Worm (Caenorhabditis elegans): ENCODE data around the gene C09B8.8.

Gene C09B8.8

DNA sequence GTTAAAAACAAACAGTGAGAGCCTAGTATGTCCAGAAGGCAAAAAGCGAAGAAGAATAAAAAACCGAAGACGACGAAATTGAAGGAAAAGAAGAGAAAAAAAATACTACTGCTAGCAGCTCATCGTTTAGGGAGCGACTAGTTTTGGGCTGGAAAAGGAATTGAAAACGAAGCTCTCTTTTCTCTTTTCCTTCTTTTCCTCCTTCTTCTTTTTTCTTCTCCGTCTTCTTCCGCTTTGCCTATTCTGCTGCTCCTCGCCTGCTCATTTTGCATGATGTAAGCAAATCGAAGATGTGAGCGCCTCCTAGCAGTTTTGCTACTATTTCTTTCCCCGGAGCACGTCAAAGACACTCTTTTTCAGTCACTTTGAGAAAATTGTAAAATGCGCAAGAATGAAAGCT lies 33.6 kb upstream of the C09B8.8 start:
- peak; percentile 6 for TF ChIP-seq hmg-11 (tag; optimal IDR thresholded peaks at IDR 0.05)
- TF ChIP-seq ceh-16 (tag; optimal IDR thresholded peaks at IDR 0.05), result no peak
- peak; percentile 29 for TF ChIP-seq nfya-1 (tag; optimal IDR thresholded peaks at IDR 0.05; ENCODE audit: insufficient read depth)
- TF ChIP-seq lin-39 (tag; optimal IDR thresholded peaks at IDR 0.05), result peak; percentile 23
- peak; percentile 46 for TF ChIP-seq fkh-10 (GFP tag; optimal IDR thresholded peaks at IDR 0.05)

DNA sequence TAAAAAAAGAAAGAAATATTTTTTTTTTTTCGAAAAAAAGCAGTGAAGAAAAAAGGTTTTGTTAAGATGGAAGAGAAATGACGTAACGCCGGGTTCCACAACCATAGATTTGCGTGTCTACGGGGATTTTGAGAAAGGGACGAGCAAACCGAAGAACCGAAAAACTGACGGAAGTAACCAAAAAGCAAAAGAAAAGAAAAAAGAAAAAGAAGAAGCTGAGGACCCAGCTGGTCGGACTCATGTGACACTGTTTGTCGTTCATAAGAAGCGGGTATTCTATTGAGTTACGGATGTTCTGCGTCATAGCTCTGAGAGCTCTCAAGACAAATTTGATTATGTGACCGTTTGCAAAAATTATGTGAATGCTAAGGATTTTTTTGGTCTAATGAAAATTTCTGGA lies 32.5 kb upstream of the C09B8.8 start:
- TF ChIP-seq unc-62 (GFP tag; optimal IDR thresholded peaks at IDR 0.05), result peak; percentile 41
- TF ChIP-seq lin-39 (tag; optimal IDR thresholded peaks at IDR 0.05), result peak; percentile 68
- TF ChIP-seq mdl-1 (tag; optimal IDR thresholded peaks at IDR 0.05), result no peak
- peak; percentile 47 for TF ChIP-seq nfya-1 (tag; optimal IDR thresholded peaks at IDR 0.05; ENCODE audit: insufficient read depth)
- TF ChIP-seq daf-12 (tag; optimal IDR thresholded peaks at IDR 0.05), result no peak
- no peak for TF ChIP-seq ama-1 (optimal IDR thresholded peaks at IDR 0.05)
- TF ChIP-seq ceh-16 (tag; optimal IDR thresholded peaks at IDR 0.05), result no peak

DNA sequence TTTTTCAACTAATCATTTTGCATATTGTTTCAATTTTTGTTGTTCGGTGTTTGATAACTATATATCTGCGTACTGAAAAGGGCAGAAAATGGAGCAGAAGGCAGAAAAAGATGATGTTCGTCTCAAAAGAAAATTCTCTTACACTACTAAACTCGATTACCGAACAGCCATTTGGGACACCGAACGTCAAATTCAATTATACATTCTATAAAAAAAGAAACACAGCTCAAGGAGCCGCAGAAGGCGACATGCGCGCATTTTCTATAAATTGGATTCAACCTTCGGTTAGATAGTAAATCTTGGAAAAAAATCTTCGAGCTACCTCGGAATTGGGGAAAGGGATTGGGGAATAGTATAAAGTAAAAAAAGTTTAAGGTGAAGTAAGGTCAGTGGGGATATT lies 32.0 kb upstream of the C09B8.8 start:
- TF ChIP-seq fkh-10 (GFP tag; optimal IDR thresholded peaks at IDR 0.05), result peak; percentile 83
- TF ChIP-seq nhr-23 (tag; optimal IDR thresholded peaks at IDR 0.05), result no peak
- peak; percentile 12 for TF ChIP-seq nfya-1 (tag; optimal IDR thresholded peaks at IDR 0.05; ENCODE audit: insufficient read depth)

DNA sequence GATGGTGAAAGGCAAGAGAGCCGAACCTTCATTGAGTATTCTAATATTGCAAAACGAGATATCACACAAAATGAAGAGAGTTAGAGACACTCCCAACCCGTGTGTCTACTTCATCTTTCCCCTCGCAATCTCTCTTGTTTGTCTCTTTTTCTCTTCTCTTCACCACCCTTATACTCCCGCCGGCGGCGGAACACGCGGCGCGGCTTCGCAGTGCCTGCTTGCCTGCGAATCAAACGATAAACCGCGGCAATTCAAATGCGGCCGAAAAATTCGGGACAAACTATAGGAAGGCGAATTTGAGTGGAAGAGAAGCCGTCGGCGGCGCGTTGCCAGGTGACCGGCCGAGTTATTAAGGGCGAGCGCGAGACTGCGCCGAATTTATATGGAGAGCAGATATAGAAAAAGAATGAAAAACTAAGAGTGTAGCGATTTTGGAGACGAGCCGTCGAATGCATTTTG lies 30.7 kb upstream of the C09B8.8 start, which contains the start of gene klp-13:
klp-13 (plus strand) TSS at position 409 of the 459 bp plus-strand sequence.
- peak; percentile 76 for TF ChIP-seq ceh-82 (tag; optimal IDR thresholded peaks at IDR 0.05)
- TF ChIP-seq tbx-2 (tag; optimal IDR thresholded peaks at IDR 0.05), result peak; percentile 63
- no peak for TF ChIP-seq mml-1 (tag; optimal IDR thresholded peaks at IDR 0.05)
- TF ChIP-seq lsy-12 (tag; optimal IDR thresholded peaks at IDR 0.05), result peak; percentile 67
- TF ChIP-seq nhr-25 (tag; optimal IDR thresholded peaks at IDR 0.05), result peak; percentile 65
- peak; percentile 70 for TF ChIP-seq R02D3.7 (tag; optimal IDR thresholded peaks at IDR 0.05)
- TF ChIP-seq hmg-11 (tag; optimal IDR thresholded peaks at IDR 0.05), result peak; percentile 97
- peak; percentile 42 for TF ChIP-seq mdl-1 (tag; optimal IDR thresholded peaks at IDR 0.05)
- peak; percentile 81 for TF ChIP-seq unc-62 (GFP tag; optimal IDR thresholded peaks at IDR 0.05)
- TF ChIP-seq pha-4 (tag; optimal IDR thresholded peaks at IDR 0.05), result peak; percentile 93
- peak; percentile 15 for TF ChIP-seq elt-1 (tag; optimal IDR thresholded peaks at IDR 0.05)
- TF ChIP-seq pqm-1 (tag; optimal IDR thresholded peaks at IDR 0.05), result peak; percentile 11
- peak; percentile 88 for TF ChIP-seq skn-1 (tag; optimal IDR thresholded peaks at IDR 0.05)
- TF ChIP-seq nfya-1 (tag; optimal IDR thresholded peaks at IDR 0.05; ENCODE audit: insufficient read depth), result peak; percentile 95
- TF ChIP-seq zag-1 (tag; optimal IDR thresholded peaks at IDR 0.05), result peak; percentile 49
- no peak for TF ChIP-seq fkh-2 (tag; optimal IDR thresholded peaks at IDR 0.05)
- peak; percentile 74 for TF ChIP-seq nhr-23 (tag; optimal IDR thresholded peaks at IDR 0.05)
- TF ChIP-seq snpc-4 (tag; optimal IDR thresholded peaks at IDR 0.05), result peak; percentile 61
- no peak for TF ChIP-seq ceh-9 (tag; optimal IDR thresholded peaks at IDR 0.05)
- no peak for TF ChIP-seq eor-1 (tag; optimal IDR thresholded peaks at IDR 0.05)
- peak; percentile 79 for TF ChIP-seq egl-5 (tag; optimal IDR thresholded peaks at IDR 0.05)
- TF ChIP-seq elt-2 (tag; optimal IDR thresholded peaks at IDR 0.05), result peak; percentile 75
- TF ChIP-seq ceh-28 (tag; optimal IDR thresholded peaks at IDR 0.05), result peak; percentile 60
- peak; percentile 56 for TF ChIP-seq fkh-10 (GFP tag; optimal IDR thresholded peaks at IDR 0.05)
- TF ChIP-seq ztf-4 (tag; optimal IDR thresholded peaks at IDR 0.05), result no peak
- TF ChIP-seq daf-12 (tag; optimal IDR thresholded peaks at IDR 0.05), result no peak
- TF ChIP-seq lin-39 (tag; optimal IDR thresholded peaks at IDR 0.05), result peak; percentile 98
- TF ChIP-seq egl-27 (tag; optimal IDR thresholded peaks at IDR 0.05), result peak; percentile 18
- peak; percentile 79 for TF ChIP-seq jun-1 (tag; optimal IDR thresholded peaks at IDR 0.05)
- no peak for TF ChIP-seq nhr-28 (tag; optimal IDR thresholded peaks at IDR 0.05)
- peak; percentile 60 for TF ChIP-seq ZK546.5 (tag; optimal IDR thresholded peaks at IDR 0.05)
- TF ChIP-seq lin-15B (tag; optimal IDR thresholded peaks at IDR 0.05), result peak; percentile 91

DNA sequence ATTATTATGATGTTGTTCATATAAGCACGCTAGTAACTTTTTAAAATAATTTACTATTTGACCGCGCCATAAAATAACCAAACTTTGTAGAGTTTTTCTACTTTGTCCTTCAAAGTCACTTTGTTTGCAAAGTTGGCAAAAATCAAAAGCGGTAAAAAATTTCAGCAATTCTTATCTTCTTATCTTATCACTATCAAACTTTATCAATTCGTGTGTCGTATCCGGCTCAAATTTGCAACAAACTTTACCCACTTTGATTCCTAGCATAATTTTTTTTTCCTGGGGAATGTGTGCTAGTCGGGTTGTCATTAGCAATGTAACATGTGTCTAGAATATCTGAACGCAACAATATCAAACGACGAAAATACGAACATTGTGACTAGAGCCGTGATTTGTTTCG lies 29.6 kb upstream of the C09B8.8 start:
- TF ChIP-seq tbx-2 (tag; optimal IDR thresholded peaks at IDR 0.05) (no peak), ceh-82 (tag; optimal IDR thresholded peaks at IDR 0.05) (no peak), unc-39 (tag; optimal IDR thresholded peaks at IDR 0.05) (no peak), elt-2 (tag; optimal IDR thresholded peaks at IDR 0.05) (peak; percentile 69), ZK546.5 (tag; optimal IDR thresholded peaks at IDR 0.05) (no peak), egl-5 (tag; optimal IDR thresholded peaks at IDR 0.05) (no peak), nhr-23 (tag; optimal IDR thresholded peaks at IDR 0.05) (no peak), ama-1 (optimal IDR thresholded peaks at IDR 0.05) (no peak), lsy-12 (tag; optimal IDR thresholded peaks at IDR 0.05) (no peak), R02D3.7 (tag; optimal IDR thresholded peaks at IDR 0.05) (no peak), snpc-4 (tag; optimal IDR thresholded peaks at IDR 0.05) (no peak), ceh-9 (tag; optimal IDR thresholded peaks at IDR 0.05) (no peak), elt-1 (tag; optimal IDR thresholded peaks at IDR 0.05) (no peak), pqm-1 (tag; optimal IDR thresholded peaks at IDR 0.05) (peak; percentile 3), egl-27 (tag; optimal IDR thresholded peaks at IDR 0.05) (no peak), ceh-28 (tag; optimal IDR thresholded peaks at IDR 0.05) (no peak), nhr-77 (tag; optimal IDR thresholded peaks at IDR 0.05) (no peak), fkh-10 (GFP tag; optimal IDR thresholded peaks at IDR 0.05) (no peak)
